Worm (Caenorhabditis elegans): ENCODE results near the gene dod-21.

The dod-21 gene

ce11 chrIV:12915479-12915878 lies 21.1 kb upstream of the dod-21 start, which contains the start of gene srz-15:
srz-15 (plus strand) TSS chrIV:12915779.
- no peak for TF ChIP-seq rcor-1 (GFP tag; IDR thresholded peaks at IDR 0.05)
- no peak for TF ChIP-seq nhr-120 (GFP tag; IDR thresholded peaks at IDR 0.05)
- no peak for TF ChIP-seq hsf-1 (GFP tag; IDR thresholded peaks at IDR 0.05)
- no peak for TF ChIP-seq nhr-27 (tag; optimal IDR thresholded peaks at IDR 0.05)
- TF ChIP-seq madf-10 (tag; optimal IDR thresholded peaks at IDR 0.05), result no peak
- no peak for TF ChIP-seq pbrm-1 (GFP tag; IDR thresholded peaks at IDR 0.05)
- no peak for TF ChIP-seq ama-1 (optimal IDR thresholded peaks at IDR 0.05)
- TF ChIP-seq ama-1 (GFP tag; optimal IDR thresholded peaks at IDR 0.05), result no peak
- TF ChIP-seq xnd-1 (tag; optimal IDR thresholded peaks at IDR 0.05), result no peak
- no peak for TF ChIP-seq ZK185.1 (tag; optimal IDR thresholded peaks at IDR 0.05; ENCODE audit: poor library complexity, severe bottlenecking)
- no peak for TF ChIP-seq F23B12.7 (tag; optimal IDR thresholded peaks at IDR 0.05; ENCODE audit: insufficient read depth)

ce11 chrIV:12918256-12918655 lies 18.3 kb upstream of the dod-21 start, which contains the start of gene C32H11.3:
C32H11.3 (plus strand) TSS chrIV:12918556.
- TF ChIP-seq hlh-26 (GFP tag; conservative IDR thresholded peaks at IDR 0.05), result no peak
- TF ChIP-seq attf-3 (GFP tag; conservative IDR thresholded peaks at IDR 0.05), result no peak
- no peak for TF ChIP-seq snpc-3.4 (tag; optimal IDR thresholded peaks at IDR 0.05)
- no peak for TF ChIP-seq F23B12.7 (tag; optimal IDR thresholded peaks at IDR 0.05; ENCODE audit: insufficient read depth)
- no peak for TF ChIP-seq efl-1 (GFP tag; optimal IDR thresholded peaks at IDR 0.05)
- TF ChIP-seq nhr-90 (tag; optimal IDR thresholded peaks at IDR 0.05), result no peak
- TF ChIP-seq ccch-3 (GFP tag; optimal IDR thresholded peaks at IDR 0.05), result no peak
- no peak for TF ChIP-seq Y79H2A.3 (GFP tag; conservative IDR thresholded peaks at IDR 0.05)
- no peak for TF ChIP-seq him-1 (tag; optimal IDR thresholded peaks at IDR 0.05)
- no peak for TF ChIP-seq hlh-12 (tag; optimal IDR thresholded peaks at IDR 0.05)
- no peak for TF ChIP-seq Y95B8A.8 (GFP tag; IDR thresholded peaks at IDR 0.05)
- TF ChIP-seq ceh-27 (GFP tag; optimal IDR thresholded peaks at IDR 0.05), result no peak
- TF ChIP-seq attf-5 (GFP tag; optimal IDR thresholded peaks at IDR 0.05), result no peak
- no peak for TF ChIP-seq aptf-2 (GFP tag; conservative IDR thresholded peaks at IDR 0.05)
- no peak for TF ChIP-seq hrde-1 (tag; optimal IDR thresholded peaks at IDR 0.05; ENCODE audit: borderline replicate concordance)
- TF ChIP-seq ceh-58 (GFP tag; IDR thresholded peaks at IDR 0.05), result no peak
- TF ChIP-seq akir-1 (GFP tag; optimal IDR thresholded peaks at IDR 0.05), result no peak
- no peak for TF ChIP-seq Y53F4B.3 (GFP tag; IDR thresholded peaks at IDR 0.05)

ce11 chrIV:12920553-12920952 lies 16.0 kb upstream of the dod-21 start:
- TF ChIP-seq T07F8.4 (tag; optimal IDR thresholded peaks at IDR 0.05), result no peak
- TF ChIP-seq efl-1 (GFP tag; optimal IDR thresholded peaks at IDR 0.05), result no peak
- no peak for TF ChIP-seq egl-44 (GFP tag; IDR thresholded peaks at IDR 0.05)
- TF ChIP-seq unc-62 (GFP tag; optimal IDR thresholded peaks at IDR 0.05), result no peak
- no peak for TF ChIP-seq madf-3 (GFP tag; IDR thresholded peaks at IDR 0.05)
- TF ChIP-seq cebp-2 (GFP tag; IDR thresholded peaks at IDR 0.05), result no peak
- no peak for TF ChIP-seq attf-5 (GFP tag; optimal IDR thresholded peaks at IDR 0.05)
- TF ChIP-seq ztf-22 (GFP tag; optimal IDR thresholded peaks at IDR 0.05), result no peak
- TF ChIP-seq F39B2.1 (GFP tag; IDR thresholded peaks at IDR 0.05), result no peak
- TF ChIP-seq sdz-38 (tag; optimal IDR thresholded peaks at IDR 0.05), result no peak
- TF ChIP-seq zim-3 (tag; optimal IDR thresholded peaks at IDR 0.05), result no peak
- no peak for TF ChIP-seq C17E4.6 (GFP tag; IDR thresholded peaks at IDR 0.05)
- no peak for TF ChIP-seq aptf-3 (GFP tag; IDR thresholded peaks at IDR 0.05)
- no peak for TF ChIP-seq ceh-79 (tag; optimal IDR thresholded peaks at IDR 0.05)
- TF ChIP-seq ztf-28 (GFP tag; IDR thresholded peaks at IDR 0.05), result no peak
